Fruit fly (Drosophila melanogaster) whole organism, embryonic: Measurements from ENCODE around the gene TwdlC.

Source experiments
- Asciz ChIP-seq: fragments of 200-800 bp; sonication (Bioruptor generic); optimal IDR thresholded peaks from 2 replicates; lab custom pipeline; 2017; ENCODE audit warnings: missing biosample characterization, mild to moderate bottlenecking, missing genetic modification characterization, missing genetic modification reagents
- B-H2 ChIP-seq: fragments of 200-800 bp; sonication (Bioruptor generic); optimal IDR thresholded peaks from 2 replicates; lab custom pipeline; 2018; ENCODE audit warnings: missing biosample characterization, mild to moderate bottlenecking, missing genetic modification characterization
- CG10274 ChIP-seq: fragments of 200-800 bp; sonication (Bioruptor generic); optimal IDR thresholded peaks from 3 replicates; lab custom pipeline; 2017; ENCODE audit warnings: missing biosample characterization, mild to moderate bottlenecking, missing genetic modification characterization
- CG14441 ChIP-seq: fragments of 200-800 bp; sonication (Bioruptor generic); IDR thresholded peaks from 2 replicates; pipeline ENCODE4 v1.3.6; 2022; ENCODE audit warnings: missing biosample characterization, missing genetic modification characterization
- CG17612 ChIP-seq: fragments of 200-800 bp; sonication (Bioruptor generic); IDR thresholded peaks from 2 replicates; pipeline ENCODE4 v1.3.6; 2022; ENCODE audit warnings: missing biosample characterization, missing genetic modification characterization
- CG17912 ChIP-seq: fragments of 200-800 bp; sonication (Bioruptor generic); optimal IDR thresholded peaks from 2 replicates; lab custom pipeline; 2018; ENCODE audit warnings: missing biosample characterization, mild to moderate bottlenecking, missing genetic modification characterization
- CG1792 ChIP-seq: fragments of 200-800 bp; sonication (Bioruptor generic); optimal IDR thresholded peaks from 2 replicates; lab custom pipeline; 2016; ENCODE audit warnings: missing biosample characterization, missing genetic modification characterization
- CG2199 ChIP-seq: fragments of 200-800 bp; sonication (Bioruptor generic); IDR thresholded peaks from 3 replicates; pipeline ENCODE4 v1.3.6; 2022; ENCODE audit warnings: missing biosample characterization, missing genetic modification characterization
- CG30431 ChIP-seq: fragments of 200-800 bp; sonication (Bioruptor generic); optimal IDR thresholded peaks from 2 replicates; lab custom pipeline; 2017; ENCODE audit warnings: missing biosample characterization, missing genetic modification characterization
- CG3726 ChIP-seq: fragments of 200-800 bp; sonication (Bioruptor generic); IDR thresholded peaks from 3 replicates; pipeline ENCODE4, ENCODE4 v1.3.6; 2022; ENCODE audit warnings: missing biosample characterization, missing genetic modification characterization
- CG3995 ChIP-seq: fragments of 200-800 bp; sonication (Bioruptor generic); optimal IDR thresholded peaks from 3 replicates; lab custom pipeline; 2016; ENCODE audit warnings: missing biosample characterization, missing genetic modification characterization
- CG7745 ChIP-seq: fragments of 200-800 bp; sonication (Bioruptor generic); optimal IDR thresholded peaks from 2 replicates; lab custom pipeline; 2018; ENCODE audit warnings: missing biosample characterization, mild to moderate bottlenecking, missing genetic modification characterization, moderate library complexity
- CG7786 ChIP-seq: fragments of 200-800 bp; sonication (Bioruptor generic); optimal IDR thresholded peaks from 2 replicates; lab custom pipeline; 2016; ENCODE audit warnings: missing biosample characterization, missing genetic modification characterization
- CG7963 ChIP-seq: fragments of 200-800 bp; sonication (Bioruptor generic); IDR thresholded peaks from 3 replicates; pipeline ENCODE4 v1.3.6; 2022; ENCODE audit warnings: missing biosample characterization, missing genetic modification characterization; ENCODE audit not compliant: partially characterized antibody
- CG8388 ChIP-seq: fragments of 200-800 bp; sonication (Bioruptor generic); optimal IDR thresholded peaks from 2 replicates; lab custom pipeline; 2019; ENCODE audit warnings: missing biosample characterization, mild to moderate bottlenecking, missing genetic modification characterization, moderate library complexity
- CG8924 ChIP-seq: fragments of 200-800 bp; optimal IDR thresholded peaks from 3 replicates; lab custom pipeline; 2019; ENCODE audit warnings: missing biosample characterization, mild to moderate bottlenecking, missing genetic modification characterization, moderate library complexity
- CG9797 ChIP-seq: fragments of 200-800 bp; sonication (Bioruptor generic); optimal IDR thresholded peaks from 3 replicates; lab custom pipeline; 2018; ENCODE audit warnings: missing biosample characterization, mild to moderate bottlenecking, missing genetic modification characterization
- CkIIα-i1 ChIP-seq: fragments of 200-800 bp; sonication (Bioruptor generic); IDR thresholded peaks from 2 replicates; pipeline ENCODE4 v1.3.6; 2022; ENCODE audit warnings: missing biosample characterization, missing genetic modification characterization
- Deaf1 ChIP-seq: fragments of 200-800 bp; optimal IDR thresholded peaks from 3 replicates; lab custom pipeline; 2019; ENCODE audit warnings: missing biosample characterization, mild to moderate bottlenecking, missing genetic modification characterization, moderate library complexity
- Dip2 ChIP-seq: fragments of 200-800 bp; sonication (Bioruptor generic); IDR thresholded peaks from 2 replicates; pipeline ENCODE4 v1.3.6; 2022; ENCODE audit warnings: missing biosample characterization, missing genetic modification characterization
- E2f2 ChIP-seq: fragments of 200-800 bp; sonication (Bioruptor generic); IDR thresholded peaks from 2 replicates; pipeline ENCODE4 v1.3.6; 2022; ENCODE audit warnings: missing biosample characterization, missing genetic modification characterization
- Ets65A ChIP-seq: fragments of 200-800 bp; sonication (Bioruptor generic); peaks from one replicate; lab custom pipeline; 2016; ENCODE audit warnings: missing biosample characterization, missing genetic modification characterization
- Gug ChIP-seq: fragments of 200-800 bp; sonication (Bioruptor generic); IDR thresholded peaks from 4 replicates; pipeline ENCODE4 v1.3.6; 2022; ENCODE audit warnings: missing biosample characterization, missing genetic modification characterization
- H15 ChIP-seq: fragments of 200-800 bp; sonication (Bioruptor generic); IDR thresholded peaks from 3 replicates; pipeline ENCODE4 v1.3.6; 2022; ENCODE audit warnings: missing biosample characterization, missing genetic modification characterization
- Hey ChIP-seq: fragments of 200-800 bp; sonication (Bioruptor generic); optimal IDR thresholded peaks from 3 replicates; lab custom pipeline; 2018; ENCODE audit warnings: missing biosample characterization, mild to moderate bottlenecking, missing genetic modification characterization
- PHDP ChIP-seq: fragments of 200-800 bp; sonication (Bioruptor generic); optimal IDR thresholded peaks from 3 replicates; lab custom pipeline; 2018; ENCODE audit warnings: missing biosample characterization, mild to moderate bottlenecking, missing genetic modification characterization, moderate library complexity
- Ptx1 ChIP-seq: fragments of 200-800 bp; sonication (Bioruptor generic); IDR thresholded peaks from 2 replicates; pipeline ENCODE4 v1.3.6; 2022; ENCODE audit warnings: missing biosample characterization, missing genetic modification characterization
- aop ChIP-seq: fragments of 200-800 bp; sonication (Bioruptor generic); IDR thresholded peaks from 2 replicates; pipeline ENCODE4 v1.3.6; 2022; ENCODE audit warnings: missing biosample characterization, missing genetic modification characterization
- ato ChIP-seq: fragments of 200-800 bp; sonication (Bioruptor generic); IDR thresholded peaks from 2 replicates; pipeline ENCODE4 v1.3.6; 2022; ENCODE audit warnings: missing biosample characterization, missing genetic modification characterization; ENCODE audit not compliant: partially characterized antibody
- bbx ChIP-seq: fragments of 200-800 bp; sonication (Bioruptor generic); IDR thresholded peaks from 2 replicates; pipeline ENCODE4 v1.3.6; 2022; ENCODE audit warnings: missing biosample characterization, missing genetic modification characterization; ENCODE audit not compliant: partially characterized antibody
- ci ChIP-seq: fragments of 200-800 bp; sonication (Bioruptor generic); IDR thresholded peaks from 3 replicates; pipeline ENCODE4 v1.3.6; 2022; ENCODE audit warnings: missing biosample characterization, missing genetic modification characterization
- dysf ChIP-seq: fragments of 200-800 bp; sonication (Bioruptor generic); IDR thresholded peaks from 3 replicates; pipeline ENCODE4 v1.3.6; 2022; ENCODE audit warnings: missing biosample characterization, missing genetic modification characterization
- eve ChIP-seq, 2 experiments: fragments of >200 bp; optimal IDR thresholded peaks; 2 replicates each; lab custom pipeline; 2017; ENCODE audit warnings: missing biosample characterization in 2 of 2, missing genetic modification characterization in 2 of 2
- ftz-f1 ChIP-seq: fragments of 200-800 bp; sonication (Bioruptor generic); optimal IDR thresholded peaks from 2 replicates; lab custom pipeline; 2016; ENCODE audit warnings: missing biosample characterization, missing genetic modification characterization
- gro ChIP-seq: fragments of 200-800 bp; sonication (Bioruptor generic); optimal IDR thresholded peaks from 2 replicates; lab custom pipeline; 2016; ENCODE audit warnings: missing biosample characterization, missing genetic modification characterization
- inv ChIP-seq: fragments of 200-800 bp; sonication (Bioruptor generic); IDR thresholded peaks from 2 replicates; pipeline ENCODE4 v1.3.6; 2022; ENCODE audit warnings: missing biosample characterization, missing genetic modification characterization; ENCODE audit not compliant: partially characterized antibody
- jing ChIP-seq: fragments of 200-800 bp; sonication (Bioruptor generic); optimal IDR thresholded peaks from 2 replicates; lab custom pipeline; 2018; ENCODE audit warnings: missing biosample characterization, mild to moderate bottlenecking, missing genetic modification characterization
- knrl ChIP-seq: fragments of 200-800 bp; sonication (Bioruptor generic); IDR thresholded peaks from 3 replicates; pipeline ENCODE4 v1.3.6; 2022; ENCODE audit warnings: missing biosample characterization, missing genetic modification characterization; ENCODE audit not compliant: partially characterized antibody
- lola ChIP-seq, 3 experiments: fragments of >200 bp in 2 of 3; fragments of 200-800 bp in 1 of 3; sonication (Bioruptor generic) in 1 of 3; optimal IDR thresholded peaks; 2 replicates each; lab custom pipeline; 2017 to 2019; ENCODE audit warnings: missing biosample characterization in 3 of 3, missing genetic modification characterization in 3 of 3, mild to moderate bottlenecking in 1 of 3, moderate library complexity in 1 of 3
- nerfin-1 ChIP-seq: fragments of 200-800 bp; sonication (Bioruptor generic); optimal IDR thresholded peaks from 3 replicates; lab custom pipeline; 2019; ENCODE audit warnings: missing biosample characterization, mild to moderate bottlenecking, missing genetic modification characterization, moderate library complexity
- p53 ChIP-seq: fragments of 200-800 bp; sonication (Bioruptor generic); optimal IDR thresholded peaks from 2 replicates; lab custom pipeline; 2016; ENCODE audit warnings: missing biosample characterization, missing genetic modification characterization
- sima ChIP-seq: fragments of 200-800 bp; sonication (Bioruptor generic); optimal IDR thresholded peaks from 2 replicates; lab custom pipeline; 2016; ENCODE audit warnings: missing biosample characterization, missing genetic modification characterization
- tll ChIP-seq, 2 experiments: fragments of 200-800 bp in 1 of 2; fragments of >200 bp in 1 of 2; sonication (Bioruptor generic) in 1 of 2; optimal IDR thresholded peaks; 2 replicates each; lab custom pipeline; 2017 to 2019; ENCODE audit warnings: missing biosample characterization in 2 of 2, missing genetic modification characterization in 2 of 2, mild to moderate bottlenecking in 1 of 2, moderate library complexity in 1 of 2
- toy ChIP-seq: fragments of 200-800 bp; sonication (Bioruptor generic); IDR thresholded peaks from 2 replicates; pipeline ENCODE4 v1.3.6; 2022; ENCODE audit warnings: missing biosample characterization, missing genetic modification characterization
- unc-4 ChIP-seq: fragments of 200-800 bp; sonication (Bioruptor generic); IDR thresholded peaks from 2 replicates; pipeline ENCODE4 v1.3.6; 2022; ENCODE audit warnings: missing biosample characterization, missing genetic modification characterization; ENCODE audit not compliant: partially characterized antibody
- zfh1 ChIP-seq: fragments of 200-800 bp; sonication (Bioruptor generic); IDR thresholded peaks from 3 replicates; pipeline ENCODE4 v1.3.6; 2022; ENCODE audit warnings: missing biosample characterization, missing genetic modification characterization

TwdlC gene

DNA sequence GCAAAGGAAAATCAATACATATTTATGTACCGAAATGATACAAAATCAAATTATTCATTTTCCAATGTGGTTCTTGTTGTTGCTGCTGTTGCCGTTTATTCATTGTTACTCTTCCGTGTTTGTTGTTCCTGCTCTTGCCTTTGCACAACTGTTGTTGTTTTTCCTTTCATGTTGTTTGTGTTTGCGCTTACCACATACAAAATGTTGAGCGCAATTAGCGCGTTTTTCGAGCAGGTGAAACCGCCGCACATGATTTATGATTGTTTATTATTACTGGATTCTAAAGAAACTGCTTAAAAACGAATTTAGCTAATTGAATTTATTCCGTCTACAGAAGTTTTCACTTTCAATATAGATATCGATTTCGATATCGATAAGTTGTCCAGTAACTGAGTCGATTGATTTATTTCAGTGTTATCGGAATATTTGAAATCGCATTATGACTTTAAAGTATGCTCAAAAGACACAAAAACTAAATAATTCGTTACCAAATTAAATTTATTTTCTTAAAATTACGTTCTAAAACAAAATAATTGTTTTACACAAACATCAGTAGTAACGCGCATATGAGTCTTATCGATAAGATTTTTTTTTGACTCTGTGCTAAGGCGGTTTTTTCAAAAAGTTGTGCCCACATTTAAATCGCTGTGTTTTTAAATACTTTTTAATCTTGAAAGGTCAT lies 30.0 kb upstream of the TwdlC start, which contains the start of gene Tsp97E (continued):
- TF ChIP-seq gro (GFP tag; lab: Kevin White, UChicago) (peak; percentile 26), lola (GFP tag; optimal IDR thresholded peaks at IDR 0.05; lab: Kevin White, UChicago) (peak in 1 of 3 experiments; percentile 2), inv (peak; percentile 63), Ptx1 (GFP tag; lab: Robert Waterston, UW) (no peak), ato (GFP tag; lab: Robert Waterston, UW) (peak; percentile 47), CG3995 (no peak), aop (GFP tag; lab: Robert Waterston, UW) (no peak), p53 (no peak), PHDP (tag; lab: Kevin White, UChicago) (no peak), CG7786 (GFP tag; lab: Kevin White, UChicago) (no peak), Asciz (GFP tag; lab: Kevin White, UChicago) (peak; percentile 8), unc-4 (GFP tag; lab: Robert Waterston, UW) (peak; percentile 75), CG7963 (GFP tag; lab: Robert Waterston, UW) (peak; percentile 80; the same call in 2 of the 3 replicates), CG9797 (GFP tag; lab: Kevin White, UChicago) (no peak), nerfin-1 (no peak), CG2199 (GFP tag; lab: Robert Waterston, UW) (no peak), Dip2 (GFP tag; lab: Robert Waterston, UW) (no peak)

DNA sequence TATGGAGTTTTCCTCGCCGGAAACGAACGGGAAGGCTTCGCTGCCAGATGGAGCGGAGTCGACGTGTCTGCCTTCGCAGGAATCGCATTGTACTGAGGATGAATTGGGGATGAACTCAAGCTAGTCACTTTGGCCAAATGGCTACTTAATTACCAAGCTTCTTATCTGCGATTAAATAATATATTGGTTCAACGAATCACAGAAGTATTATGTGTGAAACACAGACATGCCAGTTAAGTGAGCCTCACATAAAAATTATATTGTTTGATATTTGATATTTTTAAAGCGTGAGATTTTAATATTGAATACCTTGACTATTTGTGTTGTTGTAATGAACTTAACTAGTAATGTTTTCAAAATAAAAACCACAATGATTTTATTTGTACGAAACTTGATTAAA lies 28.2 kb upstream of the TwdlC start, which contains the start of gene Gr97a:
TSS of gene Gr97a (minus strand) at position 101 of the 400 bp plus-strand sequence.
- TF ChIP-seq Deaf1 (tag; lab: Kevin White, UChicago) (no peak), Ets65A (GFP tag; lab: Kevin White, UChicago) (no peak), CG14441 (GFP tag; lab: Robert Waterston, UW) (0 out of 2 replicates have a peak, but pooled peaks have one; percentile 11), CkIIα-i1 (GFP tag; lab: Robert Waterston, UW) (no peak), CG3995 (peak; percentile 50), zfh1 (GFP tag; lab: Robert Waterston, UW) (0 out of 3 replicates have a peak, but pooled peaks have one; percentile 4)

- no peak for TF ChIP-seq CG1792
- no peak for TF ChIP-seq dysf
- no peak for TF ChIP-seq CG30431 (GFP tag; lab: Kevin White, UChicago)
- TF ChIP-seq CG3726 (GFP tag; lab: Robert Waterston, UW): no peak
- no peak for TF ChIP-seq tll (GFP tag; optimal IDR thresholded peaks at IDR 0.05; lab: Kevin White, UChicago)
- TF ChIP-seq knrl: peak; percentile 77
- TF ChIP-seq CG8924 (tag; lab: Kevin White, UChicago): no peak
- TF ChIP-seq Hey (tag; lab: Kevin White, UChicago): no peak
- TF ChIP-seq CG17612 (GFP tag; lab: Robert Waterston, UW): no peak
- no peak for TF ChIP-seq B-H2
- no peak for TF ChIP-seq ftz-f1
- TF ChIP-seq jing: no peak
- TF ChIP-seq eve (GFP tag; optimal IDR thresholded peaks at IDR 0.05; lab: Kevin White, UChicago): no peak
- TF ChIP-seq CG7745 (tag; lab: Kevin White, UChicago): no peak
- TF ChIP-seq CG8388 (GFP tag; lab: Kevin White, UChicago): no peak
- no peak for TF ChIP-seq toy (GFP tag; lab: Robert Waterston, UW)
- no peak for TF ChIP-seq sima (GFP tag; lab: Kevin White, UChicago)
- TF ChIP-seq CG10274 (GFP tag; lab: Kevin White, UChicago): no peak
- peak; percentile 3 for TF ChIP-seq nerfin-1
- TF ChIP-seq bbx (GFP tag; lab: Robert Waterston, UW): peak; percentile 45
- no peak for TF ChIP-seq Gug (GFP tag; lab: Robert Waterston, UW)
- no peak for TF ChIP-seq CG17912 (GFP tag; lab: Kevin White, UChicago)
- TF ChIP-seq E2f2: peak; percentile 24; the same call in 1 of the 2 replicates
- 0 out of 3 replicates have a peak, but pooled peaks have one; percentile 38 for TF ChIP-seq ci
- TF ChIP-seq H15: no peak
These were observed 27.8 kb upstream of the TwdlC start, which contains the start of gene CG5521 for dm6 chr3R:26966794-26967323. Gene CG5521 (plus strand): TSS chr3R:26966930.
